Worm (Caenorhabditis elegans) whole organism, mixed stage, embryonic: Measurements from ENCODE around the gene lips-11.

Experiments
- mep-1 ChIP-seq: fragments of 150-350 bp; optimal IDR thresholded peaks from 2 replicates; lab custom pipeline; 2017; ENCODE audit warnings: missing biosample characterization, missing genetic modification reagents, missing genetic modification characterization, inconsistent platforms
- nhr-2 ChIP-seq: fragments of 150-350 bp; optimal IDR thresholded peaks from 2 replicates; lab custom pipeline; 2014; ENCODE audit warnings: missing biosample characterization, missing genetic modification characterization
- nhr-237 ChIP-seq: fragments of 150-350 bp; optimal IDR thresholded peaks from 2 replicates; lab custom pipeline; 2014; ENCODE audit warnings: missing biosample characterization, missing genetic modification characterization
- nhr-28 ChIP-seq: fragments of 150-350 bp; optimal IDR thresholded peaks from 2 replicates; lab custom pipeline; 2014; ENCODE audit warnings: missing biosample characterization, missing genetic modification characterization
- pha-4 ChIP-seq: fragments of 150-350 bp; optimal IDR thresholded peaks from 2 replicates; lab custom pipeline; 2018; ENCODE audit warnings: missing biosample characterization, missing genetic modification reagents, missing genetic modification characterization
- unc-39 ChIP-seq: fragments of 150-350 bp; optimal IDR thresholded peaks from 2 replicates; lab custom pipeline; 2014; ENCODE audit warnings: missing biosample characterization, missing genetic modification characterization
- unc-62 ChIP-seq: fragments of 150-350 bp; optimal IDR thresholded peaks from 2 replicates; lab custom pipeline; 2014; ENCODE audit warnings: missing biosample characterization, missing genetic modification reagents, missing genetic modification characterization
- ztf-11 ChIP-seq: fragments of 150-350 bp; optimal IDR thresholded peaks from 2 replicates; lab custom pipeline; 2014; ENCODE audit warnings: missing biosample characterization, missing genetic modification characterization

DNA sequence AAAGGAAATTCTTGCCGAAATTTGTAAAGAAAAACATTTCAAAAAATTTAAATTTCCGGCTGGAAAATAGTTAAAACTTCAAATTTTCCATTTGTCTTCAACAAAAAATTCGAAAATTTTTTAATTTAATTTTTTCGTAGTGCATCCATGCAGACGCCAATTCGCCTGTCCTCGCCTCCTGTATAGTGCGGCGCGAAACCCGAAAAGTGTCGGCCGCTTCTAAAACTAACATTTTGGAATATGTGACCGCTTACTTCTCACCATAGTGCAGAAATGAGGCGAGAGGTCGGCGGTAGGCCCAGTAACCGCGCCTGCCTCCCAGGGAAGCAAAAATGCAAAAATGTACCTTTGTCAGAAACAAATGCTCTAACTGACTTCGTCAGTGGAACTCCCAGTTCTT lies 5.7 kb upstream of the lips-11 start:
- TF ChIP-seq nhr-28 (tag; lab: Kevin White, UChicago) (no peak), unc-39 (tag; lab: Kevin White, UChicago) (no peak), ztf-11 (tag; lab: Kevin White, UChicago) (no peak), mep-1 (tag; lab: Kevin White, UChicago) (no peak), pha-4 (tag; lab: Kevin White, UChicago) (no peak), unc-62 (no peak), nhr-237 (tag; lab: Kevin White, UChicago) (no peak), nhr-2 (tag; lab: Kevin White, UChicago) (no peak)
